Worm (Caenorhabditis elegans) whole organism, L4 larva: ENCODE data around the gene F27B3.8.
A peak's percentile ranks its signal among the peaks of the same experiment; 100 is the strongest.

Experiments used
- F26F4.8 ChIP-seq: fragments of 200-800 bp; sonication (Bioruptor generic); conservative IDR thresholded peaks from 2 replicates; pipeline ENCODE4 v1.3.6; 2022; ENCODE audit warnings: missing genetic modification characterization, missing compliant biosample characterization
- F44E2.7 ChIP-seq: fragments of 200-800 bp; sonication (Bioruptor generic); IDR thresholded peaks from 2 replicates; pipeline ENCODE4 v2.1.2; 2022; ENCODE audit warnings: missing genetic modification characterization, missing compliant biosample characterization
- Y105C5A.15 ChIP-seq: fragments of 200-800 bp; sonication (Bioruptor generic); IDR thresholded peaks from 2 replicates; pipeline ENCODE4 v1.3.6; 2022; ENCODE audit warnings: missing genetic modification characterization, missing compliant biosample characterization
- Y75B8A.6 ChIP-seq: fragments of 200-800 bp; sonication (Bioruptor generic); IDR thresholded peaks from 2 replicates; pipeline ENCODE4 v1.3.6; 2022; ENCODE audit warnings: missing genetic modification reagents, missing genetic modification characterization, missing compliant biosample characterization
- ZK546.5 ChIP-seq, 2 experiments: sonication (generic microtip); optimal IDR thresholded peaks; 2 replicates each; lab custom pipeline; 2017; ENCODE audit warnings: missing biosample characterization in 2 of 2, missing genetic modification characterization in 2 of 2
- arid-1 ChIP-seq: fragments of 200-800 bp; sonication (Bioruptor generic); conservative IDR thresholded peaks from 2 replicates; pipeline ENCODE4 v1.3.6; 2022; ENCODE audit warnings: missing genetic modification reagents, missing genetic modification characterization, missing compliant biosample characterization
- ceh-44 ChIP-seq: fragments of 200-800 bp; sonication (Bioruptor generic); IDR thresholded peaks from 2 replicates; pipeline ENCODE4 v1.3.6; 2022; ENCODE audit warnings: missing genetic modification reagents, missing genetic modification characterization, missing compliant biosample characterization
- cey-2 ChIP-seq: sonication (generic microtip); optimal IDR thresholded peaks from 3 replicates; lab custom pipeline; 2017; ENCODE audit warnings: missing genetic modification characterization, mild to moderate bottlenecking, missing compliant biosample characterization, antibody characterized with exemption, borderline replicate concordance; ENCODE audit not compliant: insufficient read depth
- daf-16 ChIP-seq, 3 experiments: sonication (generic microtip); optimal IDR thresholded peaks; 2 replicates each; lab custom pipeline; 2016 to 2017; ENCODE audit warnings: missing genetic modification characterization in 3 of 3, missing genetic modification reagents in 3 of 3, mild to moderate bottlenecking in 2 of 3, missing compliant biosample characterization in 2 of 3, missing biosample characterization in 1 of 3, moderate library complexity in 1 of 3
- dmd-8 ChIP-seq: fragments of 200-800 bp; sonication (Bioruptor generic); IDR thresholded peaks from 2 replicates; pipeline ENCODE4 v1.3.6; 2022; ENCODE audit warnings: missing genetic modification characterization, missing compliant biosample characterization
- dve-1 ChIP-seq: sonication (generic microtip); optimal IDR thresholded peaks from 2 replicates; lab custom pipeline; 2017; ENCODE audit warnings: antibody characterized with exemption, mild to moderate bottlenecking, missing genetic modification characterization, missing compliant biosample characterization; ENCODE audit not compliant: insufficient read depth
- hmg-1.1 ChIP-seq: fragments of 200-800 bp; sonication (Bioruptor generic); IDR thresholded peaks from 2 replicates; pipeline ENCODE4 v1.3.6; 2022; ENCODE audit warnings: missing genetic modification reagents, missing genetic modification characterization, missing compliant biosample characterization
- jun-1 ChIP-seq: fragments of 150-350 bp; optimal IDR thresholded peaks from 2 replicates; lab custom pipeline; 2014; ENCODE audit warnings: missing biosample characterization, missing genetic modification reagents, missing genetic modification characterization
- lin-38 ChIP-seq: fragments of 200-800 bp; sonication (Bioruptor generic); IDR thresholded peaks from 2 replicates; pipeline ENCODE4 v1.3.6; 2022; ENCODE audit warnings: missing genetic modification reagents, missing genetic modification characterization, missing compliant biosample characterization
- madf-5 ChIP-seq, 2 experiments: fragments of 200-800 bp; sonication (Bioruptor generic); IDR thresholded peaks; 2 replicates each; pipeline ENCODE4 v1.3.6; 2022; ENCODE audit warnings: missing compliant biosample characterization in 2 of 2, missing genetic modification characterization in 2 of 2
- nhr-48 ChIP-seq: sonication (generic microtip); optimal IDR thresholded peaks from 2 replicates; lab custom pipeline; 2016; ENCODE audit warnings: mild to moderate bottlenecking, missing genetic modification characterization, missing compliant biosample characterization
- nhr-6 ChIP-seq: fragments of 150-350 bp; optimal IDR thresholded peaks from 2 replicates; lab custom pipeline; 2014; ENCODE audit warnings: missing biosample characterization, missing genetic modification characterization
- spr-1 ChIP-seq: sonication (generic microtip); optimal IDR thresholded peaks from 2 replicates; lab custom pipeline; 2016; ENCODE audit warnings: mild to moderate bottlenecking, missing genetic modification characterization, missing compliant biosample characterization
- unc-39 ChIP-seq: sonication (generic microtip); optimal IDR thresholded peaks from 2 replicates; lab custom pipeline; 2017; ENCODE audit warnings: missing biosample characterization, missing genetic modification characterization
- vab-7 ChIP-seq: fragments of 200-800 bp; sonication (Bioruptor generic); IDR thresholded peaks from 2 replicates; pipeline ENCODE4 v1.3.6; 2022; ENCODE audit warnings: missing genetic modification reagents, missing genetic modification characterization, missing compliant biosample characterization

The F27B3.8 gene

DNA sequence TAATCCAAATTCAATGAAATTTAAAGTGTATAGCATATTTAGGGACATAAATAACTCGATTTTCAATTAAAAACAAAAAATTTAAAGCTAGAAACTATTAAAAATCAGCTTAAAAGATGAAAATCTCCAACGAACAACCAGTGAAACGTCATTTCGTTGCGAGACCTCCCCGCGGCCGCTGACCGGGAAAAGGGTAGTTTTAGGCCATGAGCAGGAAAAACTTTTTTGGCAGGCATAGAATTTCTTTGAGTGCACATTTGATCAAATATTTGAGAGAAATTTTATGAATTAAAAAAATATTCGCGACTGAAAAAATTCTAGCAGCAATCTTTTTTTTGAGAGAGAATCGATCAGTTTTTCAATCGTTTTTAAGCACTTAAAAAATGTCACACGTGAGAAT lies 45.8 kb downstream of the F27B3.8 start (continued):
- no peak for TF ChIP-seq jun-1
- TF ChIP-seq cey-2 (tag; lab: Kevin White, UChicago) = no peak
- no peak for TF ChIP-seq nhr-48
- no peak for TF ChIP-seq F44E2.7 (GFP tag; lab: Robert Waterston, UW)
- no peak for TF ChIP-seq hmg-1.1 (GFP tag; lab: Robert Waterston, UW)
- no peak for TF ChIP-seq F26F4.8 (GFP tag; lab: Robert Waterston, UW)
- TF ChIP-seq Y75B8A.6 = no peak
- TF ChIP-seq daf-16 (GFP tag; optimal IDR thresholded peaks at IDR 0.05; lab: Kevin White, UChicago) = no peak
- TF ChIP-seq daf-16 (tag; optimal IDR thresholded peaks at IDR 0.05; lab: Kevin White, UChicago) = peak; percentile 8
- no peak for TF ChIP-seq ZK546.5 (tag; optimal IDR thresholded peaks at IDR 0.05; lab: Kevin White, UChicago)
- TF ChIP-seq unc-39 (tag; lab: Kevin White, UChicago) = no peak
- no peak for TF ChIP-seq spr-1 (tag; lab: Kevin White, UChicago)
- peak; percentile 51 for TF ChIP-seq dve-1 (tag; lab: Kevin White, UChicago)
- peak; percentile 37 for TF ChIP-seq nhr-6 (tag; lab: Kevin White, UChicago)

DNA sequence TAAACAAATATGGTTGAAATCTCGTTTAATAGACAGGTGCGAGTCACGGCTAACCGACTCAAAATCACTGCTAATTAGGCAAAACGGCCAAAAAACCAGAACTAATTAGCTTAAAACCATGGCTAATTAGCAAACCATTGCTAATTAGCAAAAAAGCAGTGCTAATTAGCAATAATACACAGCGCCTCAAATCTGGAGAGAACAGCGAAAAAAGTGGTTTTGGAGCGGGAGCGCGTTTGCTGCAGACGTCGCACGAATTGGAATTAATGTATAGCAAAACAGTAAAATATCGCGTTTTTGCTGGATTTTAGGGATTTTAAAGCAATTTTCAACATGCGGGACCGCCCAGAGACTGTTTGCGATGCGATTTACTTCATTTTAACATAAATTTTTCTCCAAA lies 46.8 kb downstream of the F27B3.8 start:
- TF ChIP-seq ceh-44 = 0 out of 2 replicates have a peak, but pooled peaks have one; percentile 34
- TF ChIP-seq lin-38 (GFP tag; lab: Robert Waterston, UW) = peak; percentile 61

DNA sequence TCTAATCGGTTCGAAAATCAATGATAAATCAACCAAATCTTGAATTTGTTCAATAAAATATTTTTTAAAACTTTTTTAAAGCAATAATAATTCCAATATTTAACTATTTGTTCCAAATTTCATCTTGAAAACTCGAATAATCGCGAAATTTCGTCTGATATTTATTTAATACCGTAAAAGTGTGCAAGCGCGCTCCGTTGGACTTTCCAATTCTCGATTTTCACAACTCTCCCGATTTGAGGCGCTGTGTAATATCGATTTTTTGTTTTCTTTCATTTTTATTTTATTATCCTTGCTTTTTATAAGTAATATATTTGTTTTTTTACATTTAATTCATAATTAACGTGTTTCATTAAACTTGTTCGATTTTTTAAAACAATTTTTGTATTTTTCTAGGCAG lies 48.4 kb downstream of the F27B3.8 start:
- peak; percentile 82 for TF ChIP-seq lin-38 (GFP tag; lab: Robert Waterston, UW)

DNA sequence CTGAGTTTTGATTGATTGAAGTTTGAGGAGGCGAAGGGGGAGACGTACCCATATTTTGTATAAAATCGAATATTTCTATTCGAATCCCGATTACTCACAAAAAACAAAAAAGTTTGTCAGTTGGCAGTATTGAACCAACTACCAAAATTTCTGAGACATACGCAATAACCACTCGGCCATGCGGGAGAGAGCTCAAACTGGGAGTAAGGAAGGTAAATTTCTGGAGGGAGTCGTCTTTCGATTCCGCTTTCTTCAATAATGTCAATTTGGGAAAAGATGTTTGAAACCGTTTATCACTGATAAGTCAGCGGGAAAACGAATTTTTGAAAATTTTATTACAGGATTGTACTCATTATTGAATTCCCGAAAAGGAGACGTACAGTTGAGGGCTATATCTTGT lies 49.3 kb downstream of the F27B3.8 start:
- TF ChIP-seq madf-5 (GFP tag; IDR thresholded peaks at IDR 0.05; lab: Robert Waterston, UW) (0 out of 4 replicates have a peak, but pooled peaks of 1 of the 2 experiments have one; percentile 53), arid-1 (GFP tag; lab: Robert Waterston, UW) (0 out of 2 replicates have a peak, but pooled peaks have one; percentile 23), lin-38 (GFP tag; lab: Robert Waterston, UW) (peak; percentile 70), Y105C5A.15 (GFP tag; lab: Robert Waterston, UW) (0 out of 2 replicates have a peak, but pooled peaks have one; percentile 51), vab-7 (GFP tag; lab: Robert Waterston, UW) (peak; percentile 44; the same call in 1 of the 2 replicates), dmd-8 (GFP tag; lab: Robert Waterston, UW) (0 out of 2 replicates have a peak, but pooled peaks have one; percentile 59)
